Worm (Caenorhabditis elegans): ENCODE data around the gene AH10.2.

ce11 chrV:14150966-14151365, 5.6 kb upstream of the AH10.2 start:
- TF ChIP-seq ref-1 (GFP tag; conservative IDR thresholded peaks at IDR 0.05) = no peak
- no peak for TF ChIP-seq tab-1 (GFP tag; IDR thresholded peaks at IDR 0.05)
- TF ChIP-seq klf-2 (GFP tag; conservative IDR thresholded peaks at IDR 0.05) = no peak

Measured in whole organism, midembryonic.